Fruit fly (Drosophila melanogaster): ENCODE measurements around the gene Ski6.

Gene Ski6

dm6 chr2L:13191894-13192293 lies 30.3 kb downstream of the Ski6 start, which contains the start of the genes CG16974 and Edem2 (continued):
- TF ChIP-seq CG4617 (GFP tag; optimal IDR thresholded peaks at IDR 0.05; ENCODE audit: borderline replicate concordance) (peak; percentile 90), rib (GFP tag; IDR thresholded peaks at IDR 0.05) (peak; percentile 65), dmrt11E (tag; optimal IDR thresholded peaks at IDR 0.05) (peak; percentile 70), CG2875 (GFP tag; optimal IDR thresholded peaks at IDR 0.05) (no peak), ap (GFP tag; IDR thresholded peaks at IDR 0.05) (peak; percentile 63), CG17385 (GFP tag; optimal IDR thresholded peaks at IDR 0.05) (no peak), Adf1 (GFP tag; IDR thresholded peaks at IDR 0.05) (peak; percentile 34; the same call in 1 of the 2 replicates), Dip3 (GFP tag; optimal IDR thresholded peaks at IDR 0.05) (peak; percentile 19), CG13296 (GFP tag; optimal IDR thresholded peaks at IDR 0.05) (no peak), Elba2 (GFP tag; optimal IDR thresholded peaks at IDR 0.05) (peak; percentile 22), pita (GFP tag; optimal IDR thresholded peaks at IDR 0.05) (no peak), onecut (GFP tag; IDR thresholded peaks at IDR 0.05) (no peak), lola (GFP tag; optimal IDR thresholded peaks at IDR 0.05) (peak in 1 of 3 experiments; percentile 66), Sry-δ (GFP tag; optimal IDR thresholded peaks at IDR 0.05) (peak; percentile 3), CG18262 (tag; optimal IDR thresholded peaks at IDR 0.05) (no peak), CG15696 (tag; optimal IDR thresholded peaks at IDR 0.05) (no peak), CG9932 (GFP tag; IDR thresholded peaks at IDR 0.05) (peak; percentile 83), Scr (GFP tag; IDR thresholded peaks at IDR 0.05; ENCODE audit: partially characterized antibody) (peak; percentile 32), CG1233 (GFP tag; optimal IDR thresholded peaks at IDR 0.05) (peak; percentile 50), CG2202 (tag; optimal IDR thresholded peaks at IDR 0.05) (peak; percentile 42), Stat92E (GFP tag; optimal IDR thresholded peaks at IDR 0.05) (no peak), Hsf (GFP tag; optimal IDR thresholded peaks at IDR 0.05) (peak; percentile 63), Side (GFP tag; optimal IDR thresholded peaks at IDR 0.05) (no peak), prd (optimal IDR thresholded peaks at IDR 0.05) (no peak), prd (GFP tag; IDR thresholded peaks at IDR 0.05) (peak; percentile 90), NFAT (GFP tag; IDR thresholded peaks at IDR 0.05) (peak; percentile 52; the same call in 1 of the 2 replicates), Drgx (GFP tag; IDR thresholded peaks at IDR 0.05) (no peak), E2f1 (GFP tag; IDR thresholded peaks at IDR 0.05) (peak; percentile 64), CG8388 (GFP tag; optimal IDR thresholded peaks at IDR 0.05) (no peak), CG10366 (GFP tag; IDR thresholded peaks at IDR 0.05) (0 out of 2 replicates have a peak, but pooled peaks have one; percentile 49), CG17829 (tag; optimal IDR thresholded peaks at IDR 0.05) (peak; percentile 89), CG10959 (GFP tag; IDR thresholded peaks at IDR 0.05) (peak; percentile 26; the same call in 1 of the 2 replicates), HLH3B (GFP tag; IDR thresholded peaks at IDR 0.05) (peak; percentile 76), CG8281 (tag; optimal IDR thresholded peaks at IDR 0.05) (no peak), Oaz (GFP tag; IDR thresholded peaks at IDR 0.05) (0 out of 2 replicates have a peak, but pooled peaks have one; percentile 11), jigr1 (GFP tag; IDR thresholded peaks at IDR 0.05) (no peak), CG13894 (tag; optimal IDR thresholded peaks at IDR 0.05) (no peak), cato (GFP tag; optimal IDR thresholded peaks at IDR 0.05; ENCODE audit: borderline replicate concordance) (peak; percentile 26), CG10274 (GFP tag; optimal IDR thresholded peaks at IDR 0.05) (no peak), cg (GFP tag; optimal IDR thresholded peaks at IDR 0.05) (no peak), ttk (GFP tag; IDR thresholded peaks at IDR 0.05) (peak; percentile 60), Dad (GFP tag; optimal IDR thresholded peaks at IDR 0.05) (no peak), ATbp (GFP tag; optimal IDR thresholded peaks at IDR 0.05) (no peak), YL-1 (GFP tag; optimal IDR thresholded peaks at IDR 0.05) (peak; percentile 80), vvl (GFP tag; IDR thresholded peaks at IDR 0.05) (peak; percentile 86), tgo (GFP tag; IDR thresholded peaks at IDR 0.05) (peak; percentile 81), CG14965 (GFP tag; optimal IDR thresholded peaks at IDR 0.05; ENCODE audit: borderline replicate concordance) (no peak), pum (GFP tag; optimal IDR thresholded peaks at IDR 0.05) (no peak), jumu (GFP tag; optimal IDR thresholded peaks at IDR 0.05) (peak; percentile 3), zfh2 (GFP tag; optimal IDR thresholded peaks at IDR 0.05) (peak; percentile 58), chif (GFP tag; optimal IDR thresholded peaks at IDR 0.05) (peak in 1 of 2 experiments; percentile 40)

Data from whole organism, embryonic.